Fruit fly (Drosophila melanogaster) ovary, adult (tissue): ENCODE results near the gene Amt.

ENCODE experiments used
- CG17801 ChIP-seq: fragments of 200-800 bp; optimal IDR thresholded peaks from 2 replicates; lab custom pipeline; 2019; ENCODE audit warnings: missing biosample characterization, mild to moderate bottlenecking, missing genetic modification characterization, moderate library complexity; ENCODE audit not compliant: partially characterized antibody

Gene Amt

DNA sequence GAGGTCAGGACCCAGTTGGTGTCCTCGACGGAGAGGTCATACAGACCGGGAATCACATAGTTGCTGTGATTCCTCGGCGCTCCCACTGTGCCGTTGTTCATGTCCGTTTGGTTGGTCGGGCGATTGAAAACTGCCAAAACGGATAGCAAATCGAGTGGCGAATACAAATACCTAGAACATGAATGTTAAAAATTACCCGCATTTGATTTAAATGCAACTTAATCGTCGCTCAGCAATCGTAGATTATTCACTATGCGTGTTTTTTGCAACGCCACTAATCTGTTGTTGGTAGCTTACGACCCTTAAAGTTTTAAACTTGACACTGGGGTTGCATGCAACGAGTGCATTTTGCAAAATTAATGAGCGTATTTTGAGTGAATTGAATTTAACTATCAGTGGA is at the start of gene Amt:
Amt (minus strand) TSS at position 101 of the 400 bp plus-strand sequence.
- no peak for TF ChIP-seq CG17801 (GFP tag; lab: Kevin White, UChicago)

DNA sequence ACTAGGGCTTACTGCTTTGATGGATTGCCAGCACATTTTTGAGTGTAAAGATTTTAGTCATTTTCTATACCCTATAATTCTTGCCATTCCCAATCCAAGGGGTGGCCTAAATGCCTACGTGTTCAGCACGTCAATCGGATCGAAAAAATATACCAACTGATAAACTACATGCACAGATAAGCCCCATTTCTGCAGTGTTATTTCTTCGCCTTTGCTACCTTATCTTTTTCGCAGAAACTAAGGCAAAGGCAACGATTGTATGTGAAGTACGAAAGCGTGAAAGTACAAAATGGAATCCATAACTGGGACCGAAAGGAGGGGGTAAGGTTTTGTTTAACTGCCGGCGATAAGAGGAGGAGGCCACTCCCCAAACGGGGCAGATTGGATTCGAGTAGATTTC is 49.0 kb upstream of the Amt start:
- TF ChIP-seq CG17801 (GFP tag; lab: Kevin White, UChicago): no peak

DNA sequence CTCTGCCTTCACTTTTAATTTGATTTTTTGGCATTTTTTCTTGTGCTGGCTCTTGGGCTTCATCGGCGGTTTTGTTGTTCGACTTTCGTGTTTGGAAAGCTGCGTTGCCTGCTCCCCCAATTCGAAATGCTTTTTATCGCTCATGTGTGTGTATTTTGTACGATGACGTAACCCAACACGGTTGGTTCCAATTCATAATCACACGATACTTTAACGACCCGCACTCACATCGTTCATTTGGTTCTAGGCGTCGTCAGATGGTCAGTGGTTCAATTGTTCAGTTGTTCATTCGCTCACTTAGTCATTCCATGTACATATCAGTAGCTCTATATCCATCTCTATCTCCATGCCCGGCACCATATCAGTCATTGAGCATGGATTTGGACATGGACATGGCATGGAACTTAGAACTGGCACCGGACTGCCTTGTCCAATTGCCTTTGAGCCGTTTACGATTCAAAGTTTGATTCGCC is 45.0 kb upstream of the Amt start:
- no peak for TF ChIP-seq CG17801 (GFP tag; lab: Kevin White, UChicago)

DNA sequence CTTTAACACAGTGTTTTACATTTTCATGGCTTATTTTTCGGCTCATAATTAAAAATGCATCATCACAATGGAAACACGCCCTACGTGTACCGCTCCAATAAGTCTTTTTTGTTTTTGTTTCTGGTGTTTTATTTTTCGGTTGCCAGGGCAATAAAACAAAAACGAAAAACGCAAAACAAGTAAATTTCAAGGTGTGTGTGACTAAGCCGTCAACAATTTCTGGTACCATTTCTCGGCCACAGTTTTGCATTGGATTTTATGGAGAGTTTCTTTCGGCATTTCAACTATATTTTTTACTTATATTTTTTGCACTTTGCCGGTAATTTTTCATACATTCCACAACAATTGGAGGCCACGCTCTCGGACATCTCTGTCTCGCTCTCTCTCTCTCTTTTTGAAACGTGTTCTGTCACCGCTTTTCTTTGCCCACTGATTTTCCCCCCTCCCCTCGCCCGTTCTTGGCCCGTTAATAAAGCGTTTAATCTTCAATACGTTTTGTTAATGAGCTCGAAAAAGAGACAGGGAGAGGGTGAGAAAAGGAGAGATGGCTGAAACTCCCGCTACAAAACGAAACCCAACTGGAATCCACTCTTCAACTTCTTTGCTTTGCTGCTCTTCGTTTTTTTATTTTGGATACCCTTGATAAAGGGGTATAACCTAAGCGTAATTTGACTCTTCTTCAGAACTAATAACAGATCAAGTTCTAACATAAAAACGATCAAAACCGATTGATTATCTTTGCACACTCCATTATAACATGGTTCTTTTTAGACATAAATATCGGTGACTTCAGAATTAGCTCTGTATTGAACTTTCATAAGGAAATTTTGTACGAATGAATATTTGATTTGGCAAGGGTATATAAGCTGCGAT is 44.3 kb upstream of the Amt start:
- peak; percentile 98 for TF ChIP-seq CG17801 (GFP tag; lab: Kevin White, UChicago)

DNA sequence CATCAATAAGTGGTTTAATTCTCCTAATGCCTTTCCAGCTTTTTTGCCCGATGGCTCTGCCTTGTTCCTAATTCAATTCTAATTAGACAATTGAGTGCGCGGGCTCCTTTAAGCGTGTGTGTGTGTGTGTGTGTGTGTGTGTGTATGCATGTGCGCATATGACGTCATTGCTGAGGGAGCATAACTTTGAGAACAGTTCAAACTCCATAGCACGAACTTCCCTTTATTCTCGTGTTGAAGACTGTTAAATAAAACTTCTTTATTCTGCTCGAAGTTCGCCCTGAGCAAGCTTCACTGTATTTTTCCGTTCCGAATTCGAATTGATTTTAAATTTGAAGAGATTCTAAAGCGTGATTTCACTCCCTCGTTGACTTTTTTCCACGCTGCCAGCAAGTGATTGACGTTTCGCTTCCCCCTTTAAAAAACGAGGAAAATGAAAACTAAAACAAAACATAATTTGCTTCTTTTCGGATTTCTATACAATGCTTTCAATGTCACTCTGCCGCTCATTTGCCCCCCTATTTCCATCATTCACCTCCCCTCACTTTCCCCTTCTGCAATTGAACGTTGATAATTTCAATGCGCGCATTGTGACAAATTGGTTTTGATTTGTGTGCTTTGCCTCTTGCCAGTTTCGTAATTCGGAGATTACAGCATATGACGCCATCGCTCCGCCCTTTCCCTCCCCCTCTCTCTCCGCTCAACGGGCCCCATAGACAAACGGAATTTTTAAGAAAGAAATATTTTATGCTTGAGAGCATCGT is 43.5 kb upstream of the Amt start:
- no peak for TF ChIP-seq CG17801 (GFP tag; lab: Kevin White, UChicago)

DNA sequence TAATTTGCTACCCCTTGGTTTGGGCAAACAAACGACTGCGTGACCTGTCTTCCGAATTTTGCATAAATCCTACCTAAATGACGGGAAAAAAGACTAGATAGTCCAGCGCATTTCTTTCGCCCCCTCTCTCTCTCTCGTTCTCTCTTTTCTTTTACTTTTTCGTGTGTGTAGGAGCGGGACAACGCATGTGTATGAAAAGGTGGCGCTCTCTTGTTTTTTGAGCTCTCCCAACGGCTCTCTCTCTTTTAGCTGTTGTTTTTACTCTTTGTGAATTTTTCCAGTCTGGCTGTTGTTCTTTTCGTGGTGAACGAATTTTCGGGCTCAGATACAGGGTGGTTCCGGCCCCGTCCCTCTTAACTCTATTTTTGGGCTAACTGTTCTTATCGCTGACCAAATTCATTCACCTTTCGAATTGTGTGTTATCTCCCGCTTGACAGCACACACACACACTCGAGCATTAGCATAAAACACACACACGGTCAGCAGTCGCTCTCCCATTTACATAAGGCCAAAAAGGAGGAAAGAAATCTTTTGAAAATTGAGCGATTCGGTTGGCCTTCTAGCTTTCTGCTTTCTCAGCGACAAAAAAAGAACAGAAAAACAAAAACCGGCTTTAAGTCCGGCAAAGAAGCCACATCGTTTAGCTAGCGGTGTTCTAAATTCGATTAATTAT is 42.8 kb upstream of the Amt start:
- TF ChIP-seq CG17801 (GFP tag; lab: Kevin White, UChicago): no peak

DNA sequence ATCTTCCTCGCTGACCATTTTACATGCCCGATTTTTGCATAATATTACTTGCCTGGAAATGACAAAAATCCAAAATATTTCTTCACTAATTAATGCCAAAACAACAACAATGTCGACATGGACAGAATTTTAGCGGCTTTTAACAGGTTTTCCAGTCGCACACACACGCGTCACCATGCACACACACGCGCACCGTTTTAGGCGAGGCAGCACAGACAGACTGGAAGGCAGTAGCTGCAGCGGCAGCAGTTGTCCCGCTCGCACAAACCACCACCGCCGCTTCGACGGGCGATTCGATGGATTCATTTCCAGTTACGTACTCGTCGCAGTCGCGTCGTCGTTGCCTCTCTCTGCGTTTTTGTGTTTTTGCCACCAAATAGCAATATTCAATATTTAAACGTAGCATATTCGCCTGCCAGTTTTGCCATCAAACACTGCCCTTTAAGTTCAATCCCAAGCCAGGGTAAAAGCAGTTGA is 41.7 kb upstream of the Amt start, which contains the start of gene CG45218:
CG45218 (minus strand) TSS at position 158 of the 477 bp plus-strand sequence.
- peak; percentile 68 for TF ChIP-seq CG17801 (GFP tag; lab: Kevin White, UChicago)

DNA sequence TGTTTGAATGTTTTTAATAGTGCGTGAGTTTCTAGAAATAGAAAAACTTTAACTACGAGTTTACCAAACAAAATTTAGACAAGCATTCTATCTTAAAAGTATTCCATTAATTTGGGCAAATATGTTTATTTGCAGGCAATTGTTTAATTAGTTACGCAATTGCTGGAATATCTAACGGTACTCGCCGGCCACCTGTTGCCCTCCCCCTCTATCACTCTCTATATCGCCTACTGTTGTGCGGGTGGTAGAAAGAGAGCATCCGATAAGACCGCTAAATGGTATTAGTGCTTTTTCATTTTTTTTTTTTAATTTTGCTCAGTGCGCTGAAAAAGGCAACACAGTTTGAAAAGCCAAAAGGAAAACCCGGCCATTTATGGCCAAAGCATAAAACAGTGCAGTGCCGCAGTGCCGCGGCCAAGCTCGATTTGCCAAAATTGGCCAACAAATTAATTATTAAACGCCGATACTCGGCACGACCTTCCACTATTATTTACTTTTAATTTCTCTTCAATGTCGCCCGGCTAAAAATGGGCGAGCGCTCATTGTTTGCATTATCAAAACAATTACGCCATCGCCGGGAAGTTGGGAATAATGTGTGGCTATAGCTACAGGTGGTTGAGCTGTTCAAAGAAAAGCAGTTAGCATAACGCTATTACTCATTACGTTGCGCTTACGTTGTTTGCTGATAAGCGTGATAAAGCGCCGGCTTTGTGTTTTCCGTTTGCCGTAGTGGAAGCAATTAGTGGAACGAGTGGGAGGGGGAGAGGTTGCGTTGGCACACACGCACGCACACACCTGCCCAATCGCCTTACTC is 41.1 kb upstream of the Amt start:
- no peak for TF ChIP-seq CG17801 (GFP tag; lab: Kevin White, UChicago)

DNA sequence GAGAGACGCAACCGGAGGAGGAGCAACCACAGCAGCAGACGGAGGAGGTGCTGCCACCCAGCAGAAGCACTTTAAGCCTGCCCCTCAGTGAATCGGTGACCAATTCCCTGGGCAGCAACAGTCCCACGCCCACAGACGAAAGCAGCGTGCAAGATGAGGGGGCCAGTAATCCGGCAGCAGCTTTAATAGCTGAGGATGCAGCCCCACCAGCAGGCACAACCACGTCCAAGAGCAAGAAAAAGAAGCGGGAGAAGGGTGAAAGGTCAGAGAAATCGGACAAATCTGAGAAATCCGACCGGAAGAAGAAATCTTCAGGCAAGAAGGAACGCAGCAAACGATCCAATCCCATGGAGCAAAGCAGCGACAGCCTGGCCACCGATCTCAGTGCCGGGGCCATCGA is 39.9 kb upstream of the Amt start:
- TF ChIP-seq CG17801 (GFP tag; lab: Kevin White, UChicago): no peak

DNA sequence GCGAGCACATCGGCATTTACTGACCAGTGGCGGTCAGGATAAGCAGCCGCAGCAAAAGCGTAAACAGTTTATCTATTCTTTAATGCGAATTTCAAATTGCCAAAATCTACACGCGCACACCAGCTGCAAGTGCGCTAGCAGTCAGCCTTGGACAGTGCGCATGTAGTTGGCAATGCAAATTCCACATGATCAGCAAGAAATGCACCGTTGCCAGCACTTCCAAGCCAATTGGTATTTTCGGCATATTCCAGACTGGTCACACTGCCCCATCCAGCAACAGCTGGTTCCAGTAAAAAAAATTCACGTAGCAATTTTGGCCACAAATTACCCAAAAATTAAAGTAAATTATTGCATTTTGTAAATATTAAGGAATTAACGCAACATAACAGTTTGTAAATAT is 38.8 kb upstream of the Amt start:
- peak; percentile 16 for TF ChIP-seq CG17801 (GFP tag; lab: Kevin White, UChicago)

DNA sequence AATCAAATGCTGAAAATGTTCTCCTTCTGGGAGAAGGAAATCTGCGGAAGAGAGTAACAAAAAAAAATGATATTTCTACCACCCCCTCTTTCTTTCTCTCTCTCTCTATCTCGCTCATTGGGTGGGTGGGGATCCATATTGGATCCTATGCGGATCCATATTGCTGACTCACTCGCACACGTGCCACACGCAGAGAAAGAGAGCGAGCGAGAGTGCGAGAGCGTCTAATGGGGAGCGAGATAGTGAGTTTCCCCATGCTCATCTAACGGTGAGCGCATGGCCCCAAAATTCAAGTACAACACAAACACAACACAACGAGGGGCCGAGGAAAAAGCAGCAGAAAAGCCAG is 37.7 kb upstream of the Amt start:
- no peak for TF ChIP-seq CG17801 (GFP tag; lab: Kevin White, UChicago)

DNA sequence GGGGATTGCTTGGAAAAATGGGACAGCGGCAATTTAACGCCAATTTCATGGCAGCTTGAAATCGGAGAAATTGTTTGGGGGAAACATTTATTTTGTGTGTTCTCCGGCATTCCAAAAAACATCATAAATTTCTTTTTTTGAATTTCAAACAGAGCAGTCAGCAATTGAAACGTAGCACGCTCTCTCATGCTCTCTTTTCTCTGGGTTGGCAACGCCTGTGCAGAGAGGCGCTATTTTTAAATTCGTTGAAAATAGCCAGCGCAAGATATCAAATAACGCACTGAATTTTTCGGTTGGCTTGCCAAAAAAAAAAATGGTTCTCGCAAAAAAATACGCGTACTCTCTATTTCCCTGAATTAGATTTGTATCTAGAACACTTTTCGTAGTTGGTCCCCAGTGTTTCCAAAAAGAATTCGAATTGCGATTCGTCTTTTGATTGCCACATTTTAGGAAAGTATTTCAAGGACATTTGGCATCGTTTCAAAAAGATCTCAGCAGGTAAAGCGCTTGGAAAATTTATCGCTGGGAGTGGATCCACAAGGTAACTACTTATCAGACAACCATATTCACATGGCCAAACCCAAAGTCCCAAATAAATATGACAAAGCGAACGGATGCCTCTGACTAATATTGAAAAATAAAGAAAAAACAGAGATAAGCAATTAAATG is 37.2 kb upstream of the Amt start:
- TF ChIP-seq CG17801 (GFP tag; lab: Kevin White, UChicago): no peak

DNA sequence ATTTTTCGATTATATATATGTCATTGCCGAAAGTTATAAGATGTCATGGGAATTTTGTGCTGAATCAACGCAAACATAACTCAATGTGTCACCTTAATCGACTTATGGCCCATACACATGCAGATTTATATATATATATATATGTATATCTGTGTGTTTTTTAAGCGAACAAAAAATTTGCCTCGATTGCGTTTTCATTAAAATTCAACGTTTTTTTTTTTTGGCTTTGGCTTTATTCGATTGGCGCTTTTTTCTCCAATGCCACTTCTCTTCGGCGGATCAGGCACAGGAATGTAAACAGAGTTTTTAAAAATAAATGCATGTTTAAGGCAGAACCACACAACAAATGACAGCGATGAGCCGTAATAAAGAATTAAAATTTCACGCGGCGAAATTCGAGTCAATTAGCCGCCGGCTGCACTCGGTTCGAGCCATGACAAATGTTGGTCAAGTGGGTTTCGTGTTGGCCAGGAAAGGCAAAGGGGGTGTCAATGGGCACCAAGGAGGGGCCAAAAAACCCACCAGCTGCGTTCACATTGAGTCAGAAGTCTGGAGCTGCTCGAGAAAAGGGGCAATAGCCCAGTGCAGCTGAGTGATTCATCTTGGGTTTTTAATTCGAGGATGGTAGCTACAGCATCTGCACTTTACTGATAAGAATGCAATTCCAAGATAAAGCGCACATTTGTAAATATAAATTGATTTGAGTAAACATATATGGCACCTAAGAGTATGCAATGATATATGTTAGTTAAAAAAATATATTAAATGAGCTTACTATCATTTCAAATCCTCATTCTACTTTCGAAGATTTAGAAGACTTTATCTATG is 34.3 kb upstream of the Amt start:
- no peak for TF ChIP-seq CG17801 (GFP tag; lab: Kevin White, UChicago)
